Fruit fly (Drosophila melanogaster) whole organism, embryonic: Measurements from ENCODE around the gene Sgt1.

ENCODE experiments used
- BtbVII ChIP-seq: fragments of 200-800 bp; sonication (Bioruptor generic); optimal IDR thresholded peaks from 3 replicates; lab custom pipeline; 2017; ENCODE audit warnings: missing biosample characterization, mild to moderate bottlenecking, missing genetic modification characterization
- CG1024 ChIP-seq: fragments of 200-800 bp; sonication (Bioruptor generic); IDR thresholded peaks from 2 replicates; pipeline ENCODE4 v1.3.6; 2022; ENCODE audit warnings: missing biosample characterization, missing genetic modification characterization
- CG10654 ChIP-seq: fragments of 200-800 bp; sonication (Bioruptor generic); optimal IDR thresholded peaks from 2 replicates; lab custom pipeline; 2016; ENCODE audit warnings: missing biosample characterization, missing genetic modification characterization
- CG12659 ChIP-seq: fragments of 200-800 bp; sonication (Bioruptor generic); optimal IDR thresholded peaks from 3 replicates; lab custom pipeline; 2017; ENCODE audit warnings: mild to moderate bottlenecking, missing biosample characterization, missing genetic modification reagents, missing genetic modification characterization
- CG13894 ChIP-seq: fragments of 200-800 bp; sonication (Bioruptor generic); optimal IDR thresholded peaks from 3 replicates; lab custom pipeline; 2018; ENCODE audit warnings: missing biosample characterization, mild to moderate bottlenecking, missing genetic modification characterization, moderate library complexity
- CG15479 ChIP-seq: fragments of 200-800 bp; sonication (Bioruptor generic); optimal IDR thresholded peaks from 3 replicates; lab custom pipeline; 2019; ENCODE audit warnings: missing biosample characterization, mild to moderate bottlenecking, missing genetic modification characterization, moderate library complexity
- CG17361 ChIP-seq: fragments of 200-800 bp; sonication (Bioruptor generic); IDR thresholded peaks from 3 replicates; pipeline ENCODE4 v1.3.6; 2022; ENCODE audit warnings: missing biosample characterization, missing genetic modification characterization
- CG17912 ChIP-seq: fragments of 200-800 bp; sonication (Bioruptor generic); optimal IDR thresholded peaks from 2 replicates; lab custom pipeline; 2018; ENCODE audit warnings: missing biosample characterization, mild to moderate bottlenecking, missing genetic modification characterization
- CG1832 ChIP-seq: fragments of 200-800 bp; sonication (Bioruptor generic); optimal IDR thresholded peaks from 2 replicates; lab custom pipeline; 2017; ENCODE audit warnings: missing biosample characterization, mild to moderate bottlenecking, missing genetic modification characterization, inconsistent platforms
- CG2129 ChIP-seq: fragments of 200-800 bp; sonication (Bioruptor generic); IDR thresholded peaks from 2 replicates; pipeline ENCODE4 v1.3.6; 2022; ENCODE audit warnings: missing biosample characterization, missing genetic modification characterization; ENCODE audit not compliant: partially characterized antibody
- CG3163 ChIP-seq: fragments of 200-800 bp; sonication (Bioruptor generic); optimal IDR thresholded peaks from 3 replicates; lab custom pipeline; 2016; ENCODE audit warnings: missing biosample characterization, missing genetic modification characterization
- CG43689 ChIP-seq: fragments of 200-800 bp; sonication (Bioruptor generic); IDR thresholded peaks from 2 replicates; pipeline ENCODE4 v1.3.6; 2022; ENCODE audit warnings: missing biosample characterization, missing genetic modification characterization
- CG4617 ChIP-seq: fragments of 200-800 bp; sonication (Bioruptor generic); optimal IDR thresholded peaks from 3 replicates; lab custom pipeline; 2016; ENCODE audit warnings: missing biosample characterization, missing genetic modification characterization, borderline replicate concordance
- CG4707 ChIP-seq: fragments of 200-800 bp; sonication (Bioruptor generic); optimal IDR thresholded peaks from 2 replicates; lab custom pipeline; 2018; ENCODE audit warnings: missing biosample characterization, mild to moderate bottlenecking, missing genetic modification characterization, moderate library complexity
- CG6854 ChIP-seq: fragments of 200-800 bp; sonication (Bioruptor generic); optimal IDR thresholded peaks from 3 replicates; lab custom pipeline; 2017; ENCODE audit warnings: missing biosample characterization, mild to moderate bottlenecking, missing genetic modification characterization
- CG7745 ChIP-seq: fragments of 200-800 bp; sonication (Bioruptor generic); optimal IDR thresholded peaks from 2 replicates; lab custom pipeline; 2018; ENCODE audit warnings: missing biosample characterization, mild to moderate bottlenecking, missing genetic modification characterization, moderate library complexity
- CG7928 ChIP-seq: fragments of 200-800 bp; sonication (Bioruptor generic); optimal IDR thresholded peaks from 2 replicates; lab custom pipeline; 2017; ENCODE audit warnings: missing biosample characterization, mild to moderate bottlenecking, missing genetic modification characterization
- CG9609 ChIP-seq: fragments of 200-800 bp; sonication (Bioruptor generic); optimal IDR thresholded peaks from 3 replicates; lab custom pipeline; 2016; ENCODE audit warnings: missing biosample characterization, missing genetic modification characterization
- CG9876 ChIP-seq: fragments of 200-800 bp; sonication (Bioruptor generic); optimal IDR thresholded peaks from 2 replicates; lab custom pipeline; 2016; ENCODE audit warnings: missing biosample characterization, missing genetic modification characterization
- D19A ChIP-seq: fragments of 200-800 bp; optimal IDR thresholded peaks from 3 replicates; lab custom pipeline; 2019; ENCODE audit warnings: missing biosample characterization, mild to moderate bottlenecking, missing genetic modification characterization, moderate library complexity
- Eip74EF ChIP-seq, 2 experiments: fragments of 200-800 bp in 1 of 2; fragments of >200 bp in 1 of 2; sonication (Bioruptor generic) in 1 of 2; optimal IDR thresholded peaks; 2 replicates each; lab custom pipeline; 2017 to 2019; ENCODE audit warnings: missing biosample characterization in 2 of 2, missing genetic modification characterization in 2 of 2, mild to moderate bottlenecking in 1 of 2, moderate library complexity in 1 of 2
- Fer1 ChIP-seq: fragments of 200-800 bp; sonication (Bioruptor generic); optimal IDR thresholded peaks from 2 replicates; lab custom pipeline; 2017; ENCODE audit warnings: missing biosample characterization, mild to moderate bottlenecking, missing genetic modification characterization
- GATAe ChIP-seq: fragments of 200-800 bp; sonication (Bioruptor generic); conservative IDR thresholded peaks from 2 replicates; pipeline ENCODE4 v1.3.6; 2022; ENCODE audit warnings: missing biosample characterization, missing genetic modification characterization
- Gsc ChIP-seq: fragments of 200-800 bp; sonication (Bioruptor generic); IDR thresholded peaks from 2 replicates; pipeline ENCODE4 v1.3.6; 2022; ENCODE audit warnings: missing biosample characterization, missing genetic modification characterization
- HLHmδ ChIP-seq: fragments of 200-800 bp; sonication (Bioruptor generic); optimal IDR thresholded peaks from 2 replicates; lab custom pipeline; 2018; ENCODE audit warnings: missing biosample characterization, mild to moderate bottlenecking, missing genetic modification characterization, moderate library complexity
- Hr3 ChIP-seq: fragments of 200-800 bp; sonication (Bioruptor generic); optimal IDR thresholded peaks from 3 replicates; lab custom pipeline; 2016; ENCODE audit warnings: missing biosample characterization, missing genetic modification characterization
- Lim3 ChIP-seq: fragments of 200-800 bp; sonication (Bioruptor generic); IDR thresholded peaks from 2 replicates; pipeline ENCODE4 v1.3.6; 2022; ENCODE audit warnings: missing biosample characterization, missing genetic modification characterization
- Meics ChIP-seq: fragments of 200-800 bp; sonication (Bioruptor generic); optimal IDR thresholded peaks from 2 replicates; lab custom pipeline; 2017; ENCODE audit warnings: missing biosample characterization, mild to moderate bottlenecking, missing genetic modification characterization
- NC2α ChIP-seq: fragments of 200-800 bp; sonication (Bioruptor generic); optimal IDR thresholded peaks from 2 replicates; lab custom pipeline; 2016; ENCODE audit warnings: missing biosample characterization, missing genetic modification characterization
- NK7.1 ChIP-seq: fragments of 200-800 bp; sonication (Bioruptor generic); optimal IDR thresholded peaks from 3 replicates; lab custom pipeline; 2016; ENCODE audit warnings: missing biosample characterization, missing genetic modification characterization
- Oaz ChIP-seq: fragments of 200-800 bp; sonication (Bioruptor generic); IDR thresholded peaks from 2 replicates; pipeline ENCODE4 v1.3.6; 2022; ENCODE audit warnings: missing biosample characterization, missing genetic modification characterization
- Ssrp ChIP-seq: fragments of 200-800 bp; sonication (Bioruptor generic); optimal IDR thresholded peaks from 2 replicates; lab custom pipeline; 2018; ENCODE audit warnings: missing biosample characterization, mild to moderate bottlenecking, missing genetic modification characterization, moderate library complexity
- YL-1 ChIP-seq: fragments of 200-800 bp; sonication (Bioruptor generic); optimal IDR thresholded peaks from 3 replicates; lab custom pipeline; 2017; ENCODE audit warnings: missing biosample characterization, mild to moderate bottlenecking, missing genetic modification characterization
- ap ChIP-seq: fragments of 200-800 bp; sonication (Bioruptor generic); IDR thresholded peaks from 2 replicates; pipeline ENCODE4 v1.3.6; 2022; ENCODE audit warnings: missing biosample characterization, missing genetic modification characterization
- bbx ChIP-seq: fragments of 200-800 bp; sonication (Bioruptor generic); IDR thresholded peaks from 2 replicates; pipeline ENCODE4 v1.3.6; 2022; ENCODE audit warnings: missing biosample characterization, missing genetic modification characterization; ENCODE audit not compliant: partially characterized antibody
- dimm ChIP-seq: fragments of 200-800 bp; sonication (Bioruptor generic); IDR thresholded peaks from 2 replicates; pipeline ENCODE4 v1.3.6; 2022; ENCODE audit warnings: missing biosample characterization, missing genetic modification characterization
- disco-r ChIP-seq: fragments of 200-800 bp; sonication (Bioruptor generic); optimal IDR thresholded peaks from 2 replicates; lab custom pipeline; 2016; ENCODE audit warnings: missing biosample characterization, missing genetic modification characterization
- en ChIP-seq: fragments of 200-800 bp; sonication (Bioruptor generic); optimal IDR thresholded peaks from 2 replicates; lab custom pipeline; 2016; ENCODE audit warnings: missing biosample characterization, missing genetic modification characterization
- ewg ChIP-seq: fragments of 200-800 bp; sonication (Bioruptor generic); optimal IDR thresholded peaks from 3 replicates; lab custom pipeline; 2017; ENCODE audit warnings: mild to moderate bottlenecking, missing biosample characterization, missing genetic modification reagents, missing genetic modification characterization
- h ChIP-seq: fragments of >200 bp; optimal IDR thresholded peaks from 2 replicates; lab custom pipeline; 2017
- hbn ChIP-seq: fragments of 200-800 bp; sonication (Bioruptor generic); IDR thresholded peaks from 2 replicates; pipeline ENCODE4 v1.3.6; 2022; ENCODE audit warnings: missing biosample characterization, missing genetic modification characterization; ENCODE audit not compliant: partially characterized antibody
- kay ChIP-seq: fragments of 200-800 bp; sonication (Bioruptor generic); optimal IDR thresholded peaks from 2 replicates; lab custom pipeline; 2016; ENCODE audit warnings: missing biosample characterization, missing genetic modification characterization
- ken ChIP-seq: fragments of 200-800 bp; sonication (Bioruptor generic); IDR thresholded peaks from 3 replicates; pipeline ENCODE4 v1.3.6; 2022; ENCODE audit warnings: missing biosample characterization, missing genetic modification characterization
- nom ChIP-seq: fragments of 200-800 bp; sonication (Bioruptor generic); optimal IDR thresholded peaks from 2 replicates; lab custom pipeline; 2017; ENCODE audit warnings: missing biosample characterization, missing genetic modification characterization, mild to moderate bottlenecking, moderate library complexity, missing genetic modification reagents
- odd ChIP-seq: fragments of 200-800 bp; sonication (Bioruptor generic); optimal IDR thresholded peaks from 2 replicates; lab custom pipeline; 2017; ENCODE audit warnings: missing biosample characterization, mild to moderate bottlenecking, missing genetic modification characterization
- psq ChIP-seq: fragments of 200-800 bp; sonication (Bioruptor generic); optimal IDR thresholded peaks from 2 replicates; lab custom pipeline; 2017; ENCODE audit warnings: missing biosample characterization, missing genetic modification characterization
- repo ChIP-seq: fragments of 200-800 bp; sonication (Bioruptor generic); optimal IDR thresholded peaks from 2 replicates; lab custom pipeline; 2016; ENCODE audit warnings: missing biosample characterization, missing genetic modification characterization
- sc ChIP-seq, 3 experiments: fragments of >200 bp in 2 of 3; fragments of 200-800 bp in 1 of 3; sonication (Bioruptor generic) in 1 of 3; optimal IDR thresholded peaks; 2 replicates in 2 of 3; 3 replicates in 1 of 3; lab custom pipeline; 2017; ENCODE audit warnings: mild to moderate bottlenecking in 1 of 3, missing biosample characterization in 1 of 3, missing genetic modification characterization in 1 of 3, missing genetic modification reagents in 1 of 3
- seq ChIP-seq: fragments of 200-800 bp; sonication (Bioruptor generic); IDR thresholded peaks from 2 replicates; pipeline ENCODE4 v1.3.6; 2022; ENCODE audit warnings: missing biosample characterization, missing genetic modification characterization
- sr ChIP-seq: fragments of 200-800 bp; sonication (Bioruptor generic); IDR thresholded peaks from 3 replicates; pipeline ENCODE4 v1.3.6; 2022; ENCODE audit warnings: missing biosample characterization, missing genetic modification characterization
- tin ChIP-seq: fragments of 200-800 bp; sonication (Bioruptor generic); optimal IDR thresholded peaks from 3 replicates; lab custom pipeline; 2016; ENCODE audit warnings: missing biosample characterization, missing genetic modification characterization
- zfh2 ChIP-seq: fragments of 200-800 bp; sonication (Bioruptor generic); optimal IDR thresholded peaks from 2 replicates; lab custom pipeline; 2016; ENCODE audit warnings: missing biosample characterization, missing genetic modification characterization

The Sgt1 gene

DNA sequence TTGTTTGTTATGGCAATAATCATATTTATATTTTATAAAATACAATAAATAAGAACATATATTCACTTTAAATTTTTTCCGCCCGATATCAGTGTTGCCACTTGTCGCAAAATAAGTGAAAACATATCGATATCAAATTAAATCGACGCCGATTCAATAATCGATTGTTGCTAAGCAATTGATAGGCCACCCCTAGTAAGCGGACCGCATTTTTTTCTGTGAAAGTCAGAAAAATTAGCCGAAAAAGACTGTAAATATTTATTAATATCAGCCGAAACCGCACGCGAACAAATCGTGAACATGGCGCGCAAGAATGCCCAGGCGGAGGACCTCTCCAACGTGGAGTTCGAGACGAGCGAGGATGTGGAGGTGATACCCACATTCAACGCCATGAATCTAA, 8.0 kb upstream of the Sgt1 start, which contains the start of gene CG7483 (continued):
- TF ChIP-seq nom (GFP tag; lab: Kevin White, UChicago): no peak
- TF ChIP-seq Ssrp: no peak
- peak; percentile 66 for TF ChIP-seq CG2129
- no peak for TF ChIP-seq repo
- peak; percentile 84 for TF ChIP-seq bbx (GFP tag; lab: Robert Waterston, UW)
- no peak for TF ChIP-seq h (lab: Kevin White, UChicago)
- no peak for TF ChIP-seq CG4707
- TF ChIP-seq CG13894 (tag; lab: Kevin White, UChicago): no peak
- TF ChIP-seq odd (GFP tag; lab: Kevin White, UChicago): no peak
- no peak for TF ChIP-seq tin
- no peak for TF ChIP-seq ken (GFP tag; lab: Robert Waterston, UW)
- TF ChIP-seq GATAe (GFP tag; lab: Robert Waterston, UW): no peak
- no peak for TF ChIP-seq CG3163 (GFP tag; lab: Kevin White, UChicago)
- peak; percentile 46 for TF ChIP-seq CG4617 (GFP tag; lab: Kevin White, UChicago)
- no peak for TF ChIP-seq Lim3
- TF ChIP-seq ewg (GFP tag; lab: Kevin White, UChicago): no peak
- TF ChIP-seq Eip74EF (GFP tag; optimal IDR thresholded peaks at IDR 0.05; lab: Kevin White, UChicago): no peak
- TF ChIP-seq BtbVII (GFP tag; lab: Kevin White, UChicago): no peak
- TF ChIP-seq NC2α (GFP tag; lab: Kevin White, UChicago): no peak
- no peak for TF ChIP-seq dimm
- TF ChIP-seq CG1832 (GFP tag; lab: Kevin White, UChicago): no peak
- peak; percentile 26 for TF ChIP-seq Fer1 (GFP tag; lab: Kevin White, UChicago)
- no peak for TF ChIP-seq CG6854
- no peak for TF ChIP-seq disco-r (GFP tag; lab: Kevin White, UChicago)
- TF ChIP-seq CG12659 (GFP tag; lab: Kevin White, UChicago): peak; percentile 42
- no peak for TF ChIP-seq CG43689 (GFP tag; lab: Robert Waterston, UW)
- TF ChIP-seq Oaz (GFP tag; lab: Robert Waterston, UW): no peak
- TF ChIP-seq sc (optimal IDR thresholded peaks at IDR 0.05; lab: Kevin White, UChicago): no peak
- no peak for TF ChIP-seq sc (GFP tag; optimal IDR thresholded peaks at IDR 0.05; lab: Kevin White, UChicago)
- TF ChIP-seq CG7745: no peak
- TF ChIP-seq hbn (GFP tag; lab: Robert Waterston, UW): peak; percentile 87
- no peak for TF ChIP-seq NK7.1 (GFP tag; lab: Kevin White, UChicago)
- TF ChIP-seq CG15479 (GFP tag; lab: Kevin White, UChicago): no peak
- no peak for TF ChIP-seq seq (GFP tag; lab: Robert Waterston, UW)
- no peak for TF ChIP-seq en (GFP tag; lab: Kevin White, UChicago)
- no peak for TF ChIP-seq Gsc (GFP tag; lab: Robert Waterston, UW)
- TF ChIP-seq CG9609 (GFP tag; lab: Kevin White, UChicago): no peak
- no peak for TF ChIP-seq kay (GFP tag; lab: Kevin White, UChicago)
- no peak for TF ChIP-seq HLHmδ
- no peak for TF ChIP-seq Hr3
- TF ChIP-seq zfh2 (GFP tag; lab: Kevin White, UChicago): no peak
- no peak for TF ChIP-seq D19A (tag; lab: Kevin White, UChicago)
- peak; percentile 75 for TF ChIP-seq YL-1
- no peak for TF ChIP-seq psq (GFP tag; lab: Kevin White, UChicago)
- TF ChIP-seq CG17361: no peak
- no peak for TF ChIP-seq CG1024 (GFP tag; lab: Robert Waterston, UW)
- TF ChIP-seq CG10654 (GFP tag; lab: Kevin White, UChicago): no peak
- TF ChIP-seq Meics (GFP tag; lab: Kevin White, UChicago): no peak
- no peak for TF ChIP-seq ap
- no peak for TF ChIP-seq CG9876 (GFP tag; lab: Kevin White, UChicago)
- TF ChIP-seq sr (GFP tag; lab: Robert Waterston, UW): no peak
- TF ChIP-seq CG7928 (GFP tag; lab: Kevin White, UChicago): no peak
- TF ChIP-seq CG17912 (GFP tag; lab: Kevin White, UChicago): no peak
